Worm (Caenorhabditis elegans): ENCODE data around the gene R02D5.10.

The R02D5.10 gene

DNA sequence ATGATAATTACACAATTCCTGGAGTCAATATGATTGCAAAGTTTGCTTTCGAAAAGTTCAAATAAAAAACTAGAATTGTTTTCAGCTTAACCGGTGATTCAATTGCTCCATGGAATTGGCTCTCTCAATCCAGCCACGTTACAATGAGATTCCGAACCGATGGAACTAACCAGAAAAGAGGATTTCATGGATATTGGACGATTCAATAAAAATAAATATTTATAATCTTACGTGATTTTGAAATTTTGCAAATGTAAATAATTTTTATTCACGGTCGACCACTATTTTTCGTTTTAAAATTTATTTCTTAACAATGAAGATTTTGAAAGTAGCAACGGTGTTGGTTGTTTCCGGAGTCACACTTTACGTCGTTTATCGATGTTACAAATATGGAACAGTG lies at the start of gene R02D5.10:
Gene R02D5.10 (plus strand): TSS at position 301 of the 400 bp plus-strand sequence.
- TF ChIP-seq pha-2 (tag; optimal IDR thresholded peaks at IDR 0.05): no peak
- no peak for TF ChIP-seq C08G9.2 (tag; optimal IDR thresholded peaks at IDR 0.05)

DNA sequence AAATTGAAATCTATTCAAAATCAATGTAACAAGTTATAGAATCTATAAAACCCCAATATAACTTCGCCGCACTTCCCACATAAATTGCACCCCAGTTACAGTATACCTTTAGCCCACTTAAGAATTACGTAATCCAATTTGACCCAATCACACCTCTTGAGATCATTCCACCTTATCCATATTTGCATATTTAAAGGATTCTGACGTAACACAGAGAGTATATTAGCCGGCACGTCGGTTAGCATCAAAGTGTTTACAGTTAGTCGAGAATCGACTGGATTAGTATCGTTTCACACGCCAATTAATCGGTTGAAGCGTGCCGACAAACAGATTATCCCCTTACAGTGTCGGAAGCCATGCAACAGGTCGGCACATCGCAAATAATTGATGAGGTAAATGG lies 48.5 kb upstream of the R02D5.10 start:
- no peak for TF ChIP-seq pha-2 (tag; optimal IDR thresholded peaks at IDR 0.05)
- no peak for TF ChIP-seq che-1 (tag; optimal IDR thresholded peaks at IDR 0.05)
- TF ChIP-seq mec-3 (tag; optimal IDR thresholded peaks at IDR 0.05; ENCODE audit: borderline replicate concordance): no peak

DNA sequence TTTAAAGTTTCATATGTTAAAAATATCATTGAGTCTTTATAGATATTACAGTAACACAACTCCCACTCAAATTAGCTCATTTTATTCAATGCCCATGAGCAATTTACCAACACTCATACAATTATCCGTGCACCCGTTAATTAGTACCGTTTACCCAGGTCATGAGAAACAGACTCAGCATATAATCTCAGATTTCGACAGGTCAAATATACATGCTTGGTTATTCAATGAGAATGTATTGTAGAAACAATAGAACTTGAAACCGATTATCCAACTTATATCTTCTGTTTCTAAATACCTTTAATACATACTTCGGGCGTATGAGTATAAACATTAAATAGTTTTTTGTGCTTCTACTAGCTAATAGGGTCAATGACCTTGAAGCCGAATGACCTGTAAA lies 45.9 kb upstream of the R02D5.10 start:
- TF ChIP-seq C08G9.2 (tag; optimal IDR thresholded peaks at IDR 0.05) (no peak), ceh-45 (GFP tag; IDR thresholded peaks at IDR 0.05) (no peak), eyg-1 (tag; optimal IDR thresholded peaks at IDR 0.05) (no peak), unc-3 (GFP tag; conservative IDR thresholded peaks at IDR 0.05) (no peak), unc-3 (tag; optimal IDR thresholded peaks at IDR 0.05) (no peak), unc-86 (tag; optimal IDR thresholded peaks at IDR 0.05) (no peak), ceh-22 (tag; optimal IDR thresholded peaks at IDR 0.05) (no peak), odd-2 (tag; optimal IDR thresholded peaks at IDR 0.05) (no peak), elt-2 (tag; optimal IDR thresholded peaks at IDR 0.05) (no peak), pqm-1 (tag; optimal IDR thresholded peaks at IDR 0.05) (no peak)

DNA sequence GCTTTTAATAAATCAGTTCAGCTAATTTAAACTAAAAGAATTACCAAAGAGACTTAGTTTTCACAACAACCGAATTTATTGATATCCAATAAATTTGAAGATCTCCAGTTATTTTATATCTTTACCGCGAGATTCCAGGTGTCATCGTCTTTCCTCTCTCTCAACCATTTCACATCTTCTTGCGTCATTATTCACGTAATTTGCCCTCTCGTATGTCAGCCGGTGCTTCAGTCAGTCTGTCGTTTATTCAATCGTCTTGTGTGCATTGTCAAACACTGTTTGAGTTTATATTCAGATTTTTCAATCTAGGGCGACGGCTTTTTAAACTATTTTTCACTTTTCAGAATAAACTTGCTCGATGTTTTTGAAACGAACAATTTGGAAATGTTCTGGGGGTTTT lies 44.7 kb upstream of the R02D5.10 start:
- TF ChIP-seq ztf-16 (tag; optimal IDR thresholded peaks at IDR 0.05) (no peak), K09A11.1 (tag; optimal IDR thresholded peaks at IDR 0.05; ENCODE audit: insufficient read depth) (no peak), npax-4 (tag; optimal IDR thresholded peaks at IDR 0.05) (no peak), mec-3 (tag; optimal IDR thresholded peaks at IDR 0.05; ENCODE audit: borderline replicate concordance) (no peak)

ce11 chrV:14438099-14438739 lies 43.9 kb upstream of the R02D5.10 start:
- TF ChIP-seq mec-3 (tag; optimal IDR thresholded peaks at IDR 0.05; ENCODE audit: borderline replicate concordance) (no peak), ceh-24 (tag; optimal IDR thresholded peaks at IDR 0.05) (no peak), npax-4 (tag; optimal IDR thresholded peaks at IDR 0.05) (no peak), C08G9.2 (tag; optimal IDR thresholded peaks at IDR 0.05) (no peak), dve-1 (tag; optimal IDR thresholded peaks at IDR 0.05) (no peak), sox-4 (tag; optimal IDR thresholded peaks at IDR 0.05) (no peak), ceh-34 (tag; optimal IDR thresholded peaks at IDR 0.05) (no peak), sox-2 (GFP tag; IDR thresholded peaks at IDR 0.05) (no peak), hlh-15 (tag; optimal IDR thresholded peaks at IDR 0.05) (no peak), unc-3 (GFP tag; conservative IDR thresholded peaks at IDR 0.05) (no peak), unc-3 (tag; optimal IDR thresholded peaks at IDR 0.05) (no peak), ceh-14 (tag; optimal IDR thresholded peaks at IDR 0.05) (no peak), lim-6 (tag; optimal IDR thresholded peaks at IDR 0.05) (no peak), tbx-2 (tag; optimal IDR thresholded peaks at IDR 0.05) (no peak), sdc-2 (tag; optimal IDR thresholded peaks at IDR 0.05) (no peak), fkh-6 (tag; optimal IDR thresholded peaks at IDR 0.05) (no peak), ceh-18 (tag; optimal IDR thresholded peaks at IDR 0.05) (no peak)

DNA sequence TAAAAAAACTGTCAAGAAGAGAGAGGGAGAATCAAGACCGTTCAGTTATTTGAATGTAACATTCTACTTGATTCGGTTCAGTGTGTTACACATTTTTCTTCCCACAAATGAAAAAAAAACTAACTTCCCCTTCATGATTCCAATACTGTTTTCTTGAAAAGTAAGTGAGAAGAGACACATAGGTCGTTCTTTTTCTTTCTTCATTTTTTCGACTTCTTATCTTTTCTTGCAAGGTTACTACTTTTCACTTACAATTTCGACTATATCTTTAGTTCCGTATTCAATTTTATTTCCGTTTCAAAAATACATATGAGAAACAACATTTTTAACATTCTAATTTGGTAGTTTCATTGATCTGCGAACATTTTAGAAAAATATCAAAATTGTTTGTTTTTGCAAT lies 42.9 kb upstream of the R02D5.10 start:
- TF ChIP-seq unc-42 (tag; optimal IDR thresholded peaks at IDR 0.05) (no peak), K02D7.2 (tag; optimal IDR thresholded peaks at IDR 0.05) (no peak), ceh-9 (tag; optimal IDR thresholded peaks at IDR 0.05) (no peak), pha-2 (tag; optimal IDR thresholded peaks at IDR 0.05) (no peak)

Data from whole organism, late embryonic.